Fruit fly (Drosophila melanogaster) whole organism, wandering third instar larva: Measurements from ENCODE around the gene spn-A.

Experiments used
- Hr78 ChIP-seq: fragments of >200 bp; optimal IDR thresholded peaks from 2 replicates; lab custom pipeline; 2017; ENCODE audit warnings: missing biosample characterization, missing genetic modification characterization
- dmrt93B ChIP-seq: fragments of 200-800 bp; sonication (Bioruptor generic); optimal IDR thresholded peaks from 2 replicates; lab custom pipeline; 2018; ENCODE audit warnings: missing biosample characterization, mild to moderate bottlenecking, missing genetic modification characterization
- fru ChIP-seq: fragments of 200-800 bp; sonication (Bioruptor generic); optimal IDR thresholded peaks from 3 replicates; lab custom pipeline; 2016; ENCODE audit warnings: missing biosample characterization, mild to moderate bottlenecking, missing genetic modification characterization
- pan ChIP-seq: fragments of >200 bp; optimal IDR thresholded peaks from 2 replicates; lab custom pipeline; 2017

- TF ChIP-seq dmrt93B (GFP tag; lab: Kevin White, UChicago) (no peak), pan (lab: Kevin White, UChicago) (no peak), fru (GFP tag; lab: Kevin White, UChicago) (no peak), Hr78 (no peak)
Measured at dm6 chr3R:30023445-30023844, 32.4 kb downstream of the spn-A start.
